Fruit fly (Drosophila melanogaster) whole organism, prepupa: Measurements from ENCODE around the gene zf30C.

Source experiments
- CG10669 ChIP-seq: fragments of 200-800 bp; sonication (Bioruptor generic); optimal IDR thresholded peaks from 3 replicates; lab custom pipeline; 2018; ENCODE audit warnings: missing biosample characterization, mild to moderate bottlenecking, missing genetic modification characterization, moderate library complexity
- CG3032 ChIP-seq: fragments of 200-800 bp; optimal IDR thresholded peaks from 2 replicates; lab custom pipeline; 2019; ENCODE audit warnings: missing biosample characterization, mild to moderate bottlenecking, missing genetic modification characterization, moderate library complexity
- Gug ChIP-seq: fragments of 200-800 bp; sonication (Bioruptor generic); IDR thresholded peaks from 2 replicates; pipeline ENCODE4 v1.3.6; 2022; ENCODE audit warnings: missing biosample characterization, missing genetic modification characterization
- Lpt ChIP-seq: fragments of 200-800 bp; sonication (Bioruptor generic); optimal IDR thresholded peaks from 3 replicates; lab custom pipeline; 2016; ENCODE audit warnings: missing biosample characterization, missing genetic modification characterization
- OdsH ChIP-seq: fragments of 200-800 bp; sonication (Bioruptor generic); optimal IDR thresholded peaks from 3 replicates; lab custom pipeline; 2016; ENCODE audit warnings: missing biosample characterization, missing genetic modification characterization
- net ChIP-seq: fragments of 200-800 bp; sonication (Bioruptor generic); optimal IDR thresholded peaks from 3 replicates; lab custom pipeline; 2016; ENCODE audit warnings: missing biosample characterization, missing genetic modification characterization
- salr ChIP-seq, 2 experiments: fragments of 200-800 bp; sonication (Bioruptor generic); optimal IDR thresholded peaks; 3 replicates each; lab custom pipeline; 2016 to 2018; ENCODE audit warnings: missing biosample characterization in 2 of 2, missing genetic modification characterization in 2 of 2, mild to moderate bottlenecking in 1 of 2
- ss ChIP-seq, 2 experiments: fragments of 200-800 bp; sonication (Bioruptor generic); optimal IDR thresholded peaks; 2 replicates in 1 of 2; 3 replicates in 1 of 2; lab custom pipeline; 2017 to 2018; ENCODE audit warnings: mild to moderate bottlenecking in 2 of 2, missing biosample characterization in 2 of 2, missing genetic modification characterization in 2 of 2, moderate library complexity in 1 of 2

DNA sequence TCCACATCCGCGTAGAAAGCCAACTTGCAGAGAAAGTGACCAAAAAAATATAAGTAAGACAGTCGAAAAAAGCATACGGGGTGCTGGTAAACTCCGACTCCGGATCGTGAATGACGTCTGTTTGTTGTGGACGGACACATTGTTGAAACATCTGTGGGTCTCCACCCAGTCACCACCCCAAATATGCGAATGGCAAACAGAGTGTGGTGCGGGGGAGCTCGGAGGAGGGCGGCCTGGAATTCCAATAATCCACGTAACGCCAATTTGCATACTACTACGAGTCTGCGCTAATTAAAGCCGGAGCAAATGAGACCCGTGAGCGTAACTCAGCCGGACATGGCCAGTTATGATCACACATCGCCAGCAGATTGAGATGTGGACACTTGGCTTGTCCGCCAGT, 25.0 kb downstream of the zf30C start:
- no peak for TF ChIP-seq salr (GFP tag; optimal IDR thresholded peaks at IDR 0.05; lab: Kevin White, UChicago)
- TF ChIP-seq Gug (GFP tag; lab: Robert Waterston, UW): no peak
- no peak for TF ChIP-seq OdsH
- no peak for TF ChIP-seq Lpt
- no peak for TF ChIP-seq CG3032 (tag; lab: Kevin White, UChicago)
- no peak for TF ChIP-seq net
- TF ChIP-seq CG10669 (GFP tag; lab: Kevin White, UChicago): no peak
- TF ChIP-seq ss (GFP tag; optimal IDR thresholded peaks at IDR 0.05; lab: Kevin White, UChicago): no peak
